Fruit fly (Drosophila melanogaster): ENCODE measurements around the gene CG9676.

The CG9676 gene

dm6 chrX:16690499-16690898, 9.5 kb downstream of the CG9676 start:
- TF ChIP-seq CTCF (optimal IDR thresholded peaks at IDR 0.05) = no peak
- no peak for TF ChIP-seq CG8478 (optimal IDR thresholded peaks at IDR 0.05)

dm6 chrX:16689966-16690365, 10.0 kb downstream of the CG9676 start:
- TF ChIP-seq CG8478 (optimal IDR thresholded peaks at IDR 0.05) (no peak), CTCF (optimal IDR thresholded peaks at IDR 0.05) (no peak)

dm6 chrX:16689339-16689738, 10.6 kb downstream of the CG9676 start:
- TF ChIP-seq CG8478 (optimal IDR thresholded peaks at IDR 0.05) (no peak), CTCF (optimal IDR thresholded peaks at IDR 0.05) (no peak)

dm6 chrX:16688106-16688459, 11.9 kb downstream of the CG9676 start:
- TF ChIP-seq CTCF (optimal IDR thresholded peaks at IDR 0.05) = no peak
- no peak for TF ChIP-seq CG8478 (optimal IDR thresholded peaks at IDR 0.05)

- TF ChIP-seq CG8478 (optimal IDR thresholded peaks at IDR 0.05) = no peak
- no peak for TF ChIP-seq CTCF (optimal IDR thresholded peaks at IDR 0.05)
These were observed 12.4 kb downstream of the CG9676 start for dm6 chrX:16687400-16688105.

dm6 chrX:16683765-16684164, 16.2 kb downstream of the CG9676 start, which contains the start of gene Axs:
Gene Axs (minus strand): TSS chrX:16683895.
- no peak for TF ChIP-seq CG8478 (optimal IDR thresholded peaks at IDR 0.05)
- TF ChIP-seq CTCF (optimal IDR thresholded peaks at IDR 0.05) = peak; percentile 31 to 49

- no peak for TF ChIP-seq CTCF (optimal IDR thresholded peaks at IDR 0.05)
- TF ChIP-seq CG8478 (optimal IDR thresholded peaks at IDR 0.05) = no peak
These were observed 21.1 kb downstream of the CG9676 start, which contains the start of the genes CG13010 and sing for dm6 chrX:16678845-16679347. Gene CG13010 (minus strand): TSS chrX:16678945. Gene sing (plus strand): TSS chrX:16679297.

dm6 chrX:16677163-16677562, 22.8 kb downstream of the CG9676 start:
- TF ChIP-seq CTCF (optimal IDR thresholded peaks at IDR 0.05) (no peak), CG8478 (optimal IDR thresholded peaks at IDR 0.05) (no peak)

dm6 chrX:16676653-16677052, 23.3 kb downstream of the CG9676 start, which contains the start of gene CG13012:
Gene CG13012 (minus strand): TSS chrX:16676753.
- TF ChIP-seq CG8478 (optimal IDR thresholded peaks at IDR 0.05) (no peak), CTCF (optimal IDR thresholded peaks at IDR 0.05) (no peak)

- TF ChIP-seq CG8478 (optimal IDR thresholded peaks at IDR 0.05) = no peak
- no peak for TF ChIP-seq CTCF (optimal IDR thresholded peaks at IDR 0.05)
These were observed 25.4 kb downstream of the CG9676 start for dm6 chrX:16674538-16674937.

- TF ChIP-seq CG8478 (optimal IDR thresholded peaks at IDR 0.05) (no peak), CTCF (optimal IDR thresholded peaks at IDR 0.05) (no peak)
These were observed 27.1 kb downstream of the CG9676 start for dm6 chrX:16672904-16673303.

dm6 chrX:16670691-16671481, 29.1 kb downstream of the CG9676 start:
- TF ChIP-seq CTCF (optimal IDR thresholded peaks at IDR 0.05) (no peak), CG8478 (optimal IDR thresholded peaks at IDR 0.05) (no peak)

dm6 chrX:16670262-16670661, 29.7 kb downstream of the CG9676 start:
- no peak for TF ChIP-seq CTCF (optimal IDR thresholded peaks at IDR 0.05)
- no peak for TF ChIP-seq CG8478 (optimal IDR thresholded peaks at IDR 0.05)

- no peak for TF ChIP-seq CTCF (optimal IDR thresholded peaks at IDR 0.05)
- no peak for TF ChIP-seq CG8478 (optimal IDR thresholded peaks at IDR 0.05)
These were observed 30.1 kb downstream of the CG9676 start for dm6 chrX:16669849-16670248.

dm6 chrX:16664405-16665064, 35.4 kb downstream of the CG9676 start, which contains the start of gene CG15865:
Gene CG15865 (minus strand): TSS chrX:16664455.
- TF ChIP-seq CTCF (optimal IDR thresholded peaks at IDR 0.05) (no peak), CG8478 (optimal IDR thresholded peaks at IDR 0.05) (no peak)

Measured in S2 (cell line).